Worm (Caenorhabditis elegans) whole organism, L1 larva: ENCODE data around the gene F34D6.1.
"Not testable (repeated sequence)": the region's sequence is repeated elsewhere in the genome, so short reads cannot be mapped to it uniquely, and the experiment has no call there.

Experiments
- C04F5.9 ChIP-seq: sonication (generic microtip); optimal IDR thresholded peaks from 2 replicates; lab custom pipeline; 2016; ENCODE audit warnings: missing genetic modification characterization, missing compliant biosample characterization
- C34B4.2 ChIP-seq: sonication (generic microtip); optimal IDR thresholded peaks from 2 replicates; lab custom pipeline; 2017; ENCODE audit warnings: mild to moderate bottlenecking, missing genetic modification characterization, missing compliant biosample characterization
- aha-1 ChIP-seq: fragments of 150-350 bp; optimal IDR thresholded peaks from 2 replicates; lab custom pipeline; 2014; ENCODE audit warnings: missing biosample characterization, missing genetic modification characterization
- ama-1 ChIP-seq: fragments of 150-350 bp; optimal IDR thresholded peaks from 2 replicates; lab custom pipeline; 2014
- ceh-8 ChIP-seq: fragments of 200-800 bp; sonication (Bioruptor generic); optimal IDR thresholded peaks from 2 replicates; lab custom pipeline; 2018; ENCODE audit warnings: mild to moderate bottlenecking, missing genetic modification characterization, moderate library complexity, missing compliant biosample characterization
- ceh-82 ChIP-seq, 3 experiments: fragments of 150-350 bp in 1 of 3; sonication (generic microtip) in 2 of 3; optimal IDR thresholded peaks; 2 replicates each; lab custom pipeline; 2014 to 2017; ENCODE audit warnings: missing biosample characterization in 3 of 3, missing genetic modification characterization in 3 of 3
- ceh-88 ChIP-seq: fragments of 200-800 bp; sonication (Bioruptor generic); IDR thresholded peaks from 2 replicates; pipeline ENCODE4 v1.3.6; 2022; ENCODE audit warnings: missing genetic modification characterization, missing compliant biosample characterization
- ceh-90 ChIP-seq: sonication (generic microtip); optimal IDR thresholded peaks from 2 replicates; lab custom pipeline; 2016; ENCODE audit warnings: missing genetic modification characterization, missing compliant biosample characterization
- ces-1 ChIP-seq: fragments of 150-350 bp; optimal IDR thresholded peaks from 2 replicates; lab custom pipeline; 2014; ENCODE audit warnings: missing biosample characterization, missing genetic modification reagents, missing genetic modification characterization
- egl-13 ChIP-seq: sonication (generic microtip); optimal IDR thresholded peaks from 2 replicates; lab custom pipeline; 2016; ENCODE audit warnings: missing genotype, missing genetic modification reagents, missing genetic modification characterization, missing compliant biosample characterization
- elt-2 ChIP-seq: sonication (generic microtip); optimal IDR thresholded peaks from 2 replicates; lab custom pipeline; 2016; ENCODE audit warnings: missing genetic modification characterization, mild to moderate bottlenecking, inconsistent platforms, missing compliant biosample characterization, missing genetic modification reagents
- fkh-8 ChIP-seq: sonication (generic microtip); optimal IDR thresholded peaks from 2 replicates; lab custom pipeline; 2016; ENCODE audit warnings: mild to moderate bottlenecking, missing genetic modification characterization, missing compliant biosample characterization
- fos-1 ChIP-seq: fragments of 150-350 bp; optimal IDR thresholded peaks from 2 replicates; lab custom pipeline; 2014; ENCODE audit warnings: missing biosample characterization, missing genetic modification characterization
- hlh-4 ChIP-seq: sonication (generic microtip); optimal IDR thresholded peaks from 2 replicates; lab custom pipeline; 2016; ENCODE audit warnings: mild to moderate bottlenecking, missing genetic modification characterization, missing compliant biosample characterization
- lin-35 ChIP-seq, 2 experiments: fragments of 150-350 bp; optimal IDR thresholded peaks; 2 replicates each; lab custom pipeline; 2014; ENCODE audit warnings: missing biosample characterization in 2 of 2, missing genetic modification characterization in 2 of 2, missing genetic modification reagents in 2 of 2
- lir-3 ChIP-seq: sonication (generic microtip); optimal IDR thresholded peaks from 2 replicates; lab custom pipeline; 2016; ENCODE audit warnings: mild to moderate bottlenecking, missing genetic modification characterization, moderate library complexity, missing compliant biosample characterization; ENCODE audit not compliant: poor library complexity
- mef-2 ChIP-seq: fragments of 150-350 bp; optimal IDR thresholded peaks from 2 replicates; lab custom pipeline; 2014; ENCODE audit warnings: missing biosample characterization, missing genetic modification characterization
- mep-1 ChIP-seq: fragments of 150-350 bp; optimal IDR thresholded peaks from 2 replicates; lab custom pipeline; 2014; ENCODE audit warnings: missing biosample characterization, missing genetic modification characterization
- nhr-71 ChIP-seq: sonication (generic microtip); optimal IDR thresholded peaks from 2 replicates; lab custom pipeline; 2016; ENCODE audit warnings: mild to moderate bottlenecking, missing genetic modification characterization, moderate library complexity, missing compliant biosample characterization
- nhr-76 ChIP-seq: sonication (generic microtip); optimal IDR thresholded peaks from 2 replicates; lab custom pipeline; 2017; ENCODE audit warnings: missing biosample characterization, missing genetic modification characterization
- pag-3 ChIP-seq: sonication (generic microtip); optimal IDR thresholded peaks from 2 replicates; lab custom pipeline; 2017; ENCODE audit warnings: missing genetic modification characterization, mild to moderate bottlenecking, missing compliant biosample characterization, antibody characterized with exemption, borderline replicate concordance; ENCODE audit not compliant: insufficient read depth
- pqm-1 ChIP-seq: sonication (generic microtip); optimal IDR thresholded peaks from 3 replicates; lab custom pipeline; 2017; ENCODE audit warnings: missing biosample characterization, missing genetic modification characterization
- skn-1 ChIP-seq: fragments of 150-350 bp; optimal IDR thresholded peaks from 2 replicates; lab custom pipeline; 2014; ENCODE audit warnings: missing biosample characterization, missing genetic modification characterization
- snpc-4 ChIP-seq: fragments of 150-350 bp; optimal IDR thresholded peaks from 2 replicates; lab custom pipeline; 2014; ENCODE audit warnings: missing biosample characterization, missing genetic modification characterization
- sup-37 ChIP-seq: fragments of 200-800 bp; sonication (Bioruptor generic); optimal IDR thresholded peaks from 2 replicates; lab custom pipeline; 2018; ENCODE audit warnings: mild to moderate bottlenecking, missing genetic modification characterization, missing compliant biosample characterization
- swsn-7 ChIP-seq: sonication (generic microtip); optimal IDR thresholded peaks from 2 replicates; lab custom pipeline; 2016; ENCODE audit warnings: missing genetic modification characterization, missing compliant biosample characterization
- tlp-1 ChIP-seq: fragments of 150-350 bp; optimal IDR thresholded peaks from 2 replicates; lab custom pipeline; 2014; ENCODE audit warnings: missing biosample characterization, missing genetic modification characterization
- unc-30 ChIP-seq: sonication (generic microtip); optimal IDR thresholded peaks from 2 replicates; lab custom pipeline; 2017; ENCODE audit warnings: missing biosample characterization, missing genetic modification characterization
- unc-62 ChIP-seq: fragments of 150-350 bp; optimal IDR thresholded peaks from 2 replicates; lab custom pipeline; 2014; ENCODE audit warnings: missing biosample characterization, missing genetic modification reagents, missing genetic modification characterization
- unc-86 ChIP-seq: sonication (generic microtip); optimal IDR thresholded peaks from 2 replicates; lab custom pipeline; 2016; ENCODE audit warnings: missing genetic modification characterization, missing compliant biosample characterization
- unc-98 ChIP-seq: fragments of 200-800 bp; sonication (Bioruptor generic); IDR thresholded peaks from 2 replicates; pipeline ENCODE4 v1.3.6; 2022; ENCODE audit warnings: missing genetic modification characterization, missing compliant biosample characterization
- xbp-1 ChIP-seq: sonication (generic microtip); optimal IDR thresholded peaks from 2 replicates; lab custom pipeline; 2016; ENCODE audit warnings: missing genetic modification characterization, missing compliant biosample characterization
- zip-4 ChIP-seq: fragments of 200-800 bp; sonication (Bioruptor generic); optimal IDR thresholded peaks from 2 replicates; lab custom pipeline; 2018; ENCODE audit warnings: mild to moderate bottlenecking, missing genetic modification characterization, moderate library complexity, missing compliant biosample characterization
- ztf-11 ChIP-seq, 2 experiments: sonication (generic microtip); optimal IDR thresholded peaks; 2 replicates each; lab custom pipeline; 2016 to 2017; ENCODE audit warnings: missing genetic modification characterization in 2 of 2, missing biosample characterization in 1 of 2, missing compliant biosample characterization in 1 of 2

Gene F34D6.1

DNA sequence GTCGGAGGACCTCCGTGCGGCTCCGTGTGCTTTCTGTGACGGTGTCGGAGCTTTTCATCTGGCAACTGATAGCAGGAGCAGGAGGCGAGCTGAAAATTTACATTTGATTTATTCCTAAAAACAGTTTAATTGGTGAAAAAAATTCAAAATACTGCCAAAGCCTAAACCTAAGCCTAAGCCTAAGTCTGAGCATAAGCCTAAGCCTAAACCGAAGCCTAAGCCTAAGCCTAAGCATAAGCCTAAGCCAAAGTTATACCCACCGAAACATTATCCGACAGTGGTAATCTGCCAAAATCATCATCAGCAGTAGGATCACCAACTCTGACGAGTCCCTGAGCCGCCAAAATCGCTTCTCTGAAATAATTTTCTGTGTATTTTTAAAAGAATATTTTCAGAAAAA, 3.8 kb upstream of the F34D6.1 start:
- TF ChIP-seq ces-1 (GFP tag; lab: Kevin White, UChicago) (no peak), ceh-8 (GFP tag; lab: Kevin White, UChicago) (no peak), C34B4.2 (tag; lab: Kevin White, UChicago) (no peak), unc-98 (no peak), ztf-11 (tag; optimal IDR thresholded peaks at IDR 0.05; lab: Kevin White, UChicago) (no peak), lir-3 (tag; lab: Kevin White, UChicago) (no peak), unc-86 (tag; lab: Kevin White, UChicago) (no peak), mef-2 (no peak)

ce11 chrII:2684208-2684607, 3.2 kb upstream of the F34D6.1 start, which contains the start of gene ceh-87:
Gene ceh-87, minus strand, starts transcription at chrII:2684308.
- no peak for TF ChIP-seq tlp-1 (tag; lab: Kevin White, UChicago)
- no peak for TF ChIP-seq ceh-88 (GFP tag; lab: Robert Waterston, UW)
- no peak for TF ChIP-seq fos-1 (tag; lab: Kevin White, UChicago)
- no peak for TF ChIP-seq pag-3 (tag; lab: Kevin White, UChicago)
- TF ChIP-seq sup-37 (GFP tag; lab: Kevin White, UChicago), result no peak
- TF ChIP-seq ceh-90, result no peak
- no peak for TF ChIP-seq unc-86 (tag; lab: Kevin White, UChicago)
- TF ChIP-seq C04F5.9 (tag; lab: Kevin White, UChicago), result no peak
- no peak for TF ChIP-seq fkh-8
- TF ChIP-seq unc-30, result no peak
- TF ChIP-seq nhr-71 (tag; lab: Kevin White, UChicago), result no peak
- no peak for TF ChIP-seq ces-1 (GFP tag; lab: Kevin White, UChicago)
- no peak for TF ChIP-seq mep-1
- no peak for TF ChIP-seq egl-13 (tag; lab: Kevin White, UChicago)
- TF ChIP-seq lin-35 (GFP tag; optimal IDR thresholded peaks at IDR 0.05; lab: Kevin White, UChicago), result no peak
- no peak for TF ChIP-seq ceh-82 (tag; optimal IDR thresholded peaks at IDR 0.05; lab: Kevin White, UChicago)
- no peak for TF ChIP-seq nhr-76
- no peak for TF ChIP-seq zip-4
- no peak for TF ChIP-seq skn-1 (tag; lab: Kevin White, UChicago)
- TF ChIP-seq hlh-4 (tag; lab: Kevin White, UChicago), result no peak
- TF ChIP-seq, all 84 proteins: peak for 0

DNA sequence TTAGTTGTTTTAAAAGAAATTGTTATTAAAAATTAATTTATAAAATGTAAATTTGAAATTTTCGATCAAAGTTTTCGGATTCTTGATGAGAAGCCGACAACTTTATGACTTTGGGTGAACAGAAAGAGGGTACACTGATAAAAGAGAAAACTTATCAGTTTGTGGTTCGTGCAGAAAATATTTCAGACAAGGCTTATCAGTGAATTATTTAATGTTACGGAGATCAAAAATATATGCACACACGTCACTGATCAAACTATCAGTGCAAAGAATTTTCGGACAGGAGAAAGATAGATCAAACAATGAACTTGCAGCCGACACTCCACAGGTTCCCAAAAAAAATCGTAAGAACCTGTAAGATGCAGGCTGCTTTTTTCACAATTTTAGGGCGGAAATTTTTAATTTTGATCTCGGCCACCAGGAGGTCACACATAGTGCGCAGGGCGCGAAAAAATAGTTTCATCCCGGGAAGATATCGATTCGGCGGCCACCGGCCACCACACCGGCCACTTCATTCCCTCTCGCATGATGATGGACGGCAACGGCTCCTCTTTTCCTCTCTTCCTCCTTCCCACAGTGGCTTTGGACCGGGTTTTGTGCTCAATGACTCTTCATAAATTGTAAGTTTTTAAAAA, 3.4 kb downstream of the F34D6.1 start, which contains the start of gene F22E5.17:
F22E5.17 (plus strand) TSS at position 508 of the 635 bp plus-strand sequence.
- peak; percentile 76 for TF ChIP-seq tlp-1 (tag; lab: Kevin White, UChicago)
- peak; percentile 69 for TF ChIP-seq pqm-1 (tag; lab: Kevin White, UChicago)
- TF ChIP-seq lin-35 (GFP tag; optimal IDR thresholded peaks at IDR 0.05; lab: Kevin White, UChicago), result peak in 1 of 2 experiments; percentile 10
- no peak for TF ChIP-seq ama-1 (lab: Kevin White, UChicago)
- no peak for TF ChIP-seq swsn-7
- TF ChIP-seq elt-2 (tag; lab: Kevin White, UChicago), result peak; percentile 93

- TF ChIP-seq xbp-1 (tag; lab: Kevin White, UChicago); aha-1 (tag; lab: Kevin White, UChicago); unc-62 (GFP tag; lab: Kevin White, UChicago): not testable (repeated sequence)
- TF ChIP-seq, all 84 proteins: peak for 0; not testable (repeated sequence) for 84
Measured at ce11 chrII:2673534-2673933, 7.5 kb downstream of the F34D6.1 start, which contains the start of the genes F22E5.20 and F22E5.1. Gene F22E5.20, minus strand, starts transcription at chrII:2673634. Gene F22E5.1, plus strand, starts transcription at chrII:2673775.

DNA sequence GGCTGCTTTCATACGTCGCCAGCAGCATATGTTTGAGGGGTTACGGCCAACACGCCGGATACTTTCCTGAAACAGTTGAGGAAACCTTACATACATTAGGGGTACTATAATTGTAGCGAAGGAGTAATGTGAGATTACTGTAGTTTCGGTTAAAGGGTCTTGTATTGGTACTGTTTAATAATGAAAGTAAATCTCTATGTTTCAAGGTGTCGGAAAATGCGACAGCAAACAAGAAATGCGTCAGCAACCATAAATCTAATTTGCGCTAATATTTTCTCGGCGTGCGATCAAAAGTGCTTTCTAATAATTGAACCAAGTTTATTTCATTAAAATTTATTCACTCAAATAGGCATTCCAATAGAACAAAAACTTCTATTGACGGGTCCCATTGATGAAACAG, 8.7 kb downstream of the F34D6.1 start, which contains the start of gene sri-57:
sri-57 (minus strand) TSS at position 101 of the 400 bp plus-strand sequence.
- not testable (repeated sequence) for TF ChIP-seq nhr-76; lin-35 (GFP tag; optimal IDR thresholded peaks at IDR 0.05; lab: Kevin White, UChicago); snpc-4
